Worm (Caenorhabditis elegans) whole organism, L2 larva: ENCODE results near the gene msrp-7.

Source experiments
- C34F6.9 ChIP-seq: fragments of 150-350 bp; optimal IDR thresholded peaks from 2 replicates; lab custom pipeline; 2014; ENCODE audit warnings: missing biosample characterization, missing genetic modification characterization
- F13H6.1 ChIP-seq: sonication (generic microtip); optimal IDR thresholded peaks from 2 replicates; lab custom pipeline; 2016; ENCODE audit warnings: missing genetic modification characterization, missing compliant biosample characterization
- Y55F3AM.14 ChIP-seq: fragments of 200-800 bp; sonication (Bioruptor generic); optimal IDR thresholded peaks from 2 replicates; lab custom pipeline; 2018; ENCODE audit warnings: mild to moderate bottlenecking, missing genetic modification characterization, missing compliant biosample characterization
- ZK546.5 ChIP-seq: sonication (generic microtip); optimal IDR thresholded peaks from 2 replicates; lab custom pipeline; 2017; ENCODE audit warnings: missing biosample characterization, missing genetic modification characterization
- alr-1 ChIP-seq: fragments of 150-350 bp; optimal IDR thresholded peaks from 2 replicates; lab custom pipeline; 2014; ENCODE audit warnings: missing biosample characterization, missing genetic modification characterization
- ama-1 ChIP-seq: fragments of 150-350 bp; optimal IDR thresholded peaks from 2 replicates; lab custom pipeline; 2018; ENCODE audit warnings: inconsistent platforms
- ceh-16 ChIP-seq: fragments of 150-350 bp; optimal IDR thresholded peaks from 2 replicates; lab custom pipeline; 2014; ENCODE audit warnings: missing biosample characterization, missing genetic modification characterization
- ceh-82 ChIP-seq: fragments of 150-350 bp; optimal IDR thresholded peaks from 2 replicates; lab custom pipeline; 2014; ENCODE audit warnings: missing biosample characterization, missing genetic modification characterization
- crh-2 ChIP-seq: sonication (generic microtip); optimal IDR thresholded peaks from 2 replicates; lab custom pipeline; 2017; ENCODE audit warnings: missing biosample characterization, missing genetic modification characterization
- egl-27 ChIP-seq: sonication (generic microtip); optimal IDR thresholded peaks from 3 replicates; lab custom pipeline; 2017; ENCODE audit warnings: missing biosample characterization, missing genetic modification reagents, missing genetic modification characterization
- elt-1 ChIP-seq: fragments of 150-350 bp; optimal IDR thresholded peaks from 2 replicates; lab custom pipeline; 2014; ENCODE audit warnings: missing biosample characterization, missing genetic modification characterization
- elt-3 ChIP-seq: sonication (generic microtip); optimal IDR thresholded peaks from 2 replicates; lab custom pipeline; 2017; ENCODE audit warnings: missing biosample characterization, missing genetic modification characterization
- fos-1 ChIP-seq: fragments of 150-350 bp; optimal IDR thresholded peaks from 2 replicates; lab custom pipeline; 2014; ENCODE audit warnings: missing biosample characterization, missing genetic modification characterization
- gmeb-1 ChIP-seq: fragments of 150-350 bp; optimal IDR thresholded peaks from 2 replicates; lab custom pipeline; 2014; ENCODE audit warnings: missing biosample characterization, missing genetic modification characterization
- lin-11 ChIP-seq: fragments of 150-350 bp; sonication (generic microtip); optimal IDR thresholded peaks from 2 replicates; lab custom pipeline; 2014; ENCODE audit warnings: missing biosample characterization, missing genetic modification characterization, inconsistent platforms, mixed read lengths
- lin-13 ChIP-seq: fragments of 150-350 bp; optimal IDR thresholded peaks from 2 replicates; lab custom pipeline; 2014; ENCODE audit warnings: missing biosample characterization, missing genetic modification reagents, missing genetic modification characterization
- lin-39 ChIP-seq: fragments of 150-350 bp; optimal IDR thresholded peaks from 2 replicates; lab custom pipeline; 2014; ENCODE audit warnings: missing biosample characterization, missing genetic modification reagents, missing genetic modification characterization
- lsy-2 ChIP-seq, 2 experiments: fragments of 150-350 bp in 1 of 2; sonication (generic microtip) in 1 of 2; optimal IDR thresholded peaks; 2 replicates each; lab custom pipeline; 2014 to 2017; ENCODE audit warnings: missing biosample characterization in 2 of 2, missing genetic modification characterization in 2 of 2
- mab-5 ChIP-seq: fragments of 150-350 bp; optimal IDR thresholded peaks from 2 replicates; lab custom pipeline; 2014; ENCODE audit warnings: missing biosample characterization, missing genetic modification characterization
- mbf-1 ChIP-seq: sonication (generic microtip); optimal IDR thresholded peaks from 2 replicates; lab custom pipeline; 2017; ENCODE audit warnings: missing biosample characterization, missing genetic modification characterization
- nhr-10 ChIP-seq: sonication (generic microtip); optimal IDR thresholded peaks from 2 replicates; lab custom pipeline; 2017; ENCODE audit warnings: missing biosample characterization, missing genetic modification characterization
- nhr-11 ChIP-seq: fragments of 150-350 bp; optimal IDR thresholded peaks from 2 replicates; lab custom pipeline; 2014; ENCODE audit warnings: missing biosample characterization, missing genetic modification characterization
- nhr-129 ChIP-seq: fragments of 150-350 bp; optimal IDR thresholded peaks from 2 replicates; lab custom pipeline; 2014; ENCODE audit warnings: missing biosample characterization, missing genetic modification characterization
- nhr-21 ChIP-seq: fragments of 150-350 bp; optimal IDR thresholded peaks from 2 replicates; lab custom pipeline; 2014; ENCODE audit warnings: missing biosample characterization, missing genetic modification characterization
- nhr-237 ChIP-seq: fragments of 150-350 bp; optimal IDR thresholded peaks from 2 replicates; lab custom pipeline; 2014; ENCODE audit warnings: missing biosample characterization, missing genetic modification characterization
- nhr-25 ChIP-seq: fragments of 150-350 bp; sonication (generic microtip); optimal IDR thresholded peaks from 3 replicates; lab custom pipeline; 2014; ENCODE audit warnings: missing biosample characterization, missing genetic modification characterization
- nhr-6 ChIP-seq: fragments of 150-350 bp; optimal IDR thresholded peaks from 2 replicates; lab custom pipeline; 2014; ENCODE audit warnings: missing biosample characterization, missing genetic modification characterization
- peb-1 ChIP-seq: fragments of 150-350 bp; optimal IDR thresholded peaks from 2 replicates; lab custom pipeline; 2014; ENCODE audit warnings: missing biosample characterization, missing genetic modification characterization
- sem-4 ChIP-seq: fragments of 150-350 bp; optimal IDR thresholded peaks from 2 replicates; lab custom pipeline; 2014; ENCODE audit warnings: missing biosample characterization, missing genetic modification reagents, missing genetic modification characterization
- skn-1 ChIP-seq: sonication (generic microtip); optimal IDR thresholded peaks from 2 replicates; lab custom pipeline; 2017; ENCODE audit warnings: missing biosample characterization, missing genetic modification characterization
- sma-3 ChIP-seq: sonication (generic microtip); optimal IDR thresholded peaks from 2 replicates; lab custom pipeline; 2016; ENCODE audit warnings: missing genetic modification reagents, missing genetic modification characterization, missing compliant biosample characterization
- sma-9 ChIP-seq, 2 experiments: fragments of 150-350 bp in 1 of 2; sonication (generic microtip) in 1 of 2; optimal IDR thresholded peaks; 2 replicates each; lab custom pipeline; 2014 to 2016; ENCODE audit warnings: missing genetic modification characterization in 2 of 2, mild to moderate bottlenecking in 1 of 2, missing biosample characterization in 1 of 2, missing compliant biosample characterization in 1 of 2, missing genetic modification reagents in 1 of 2, moderate library complexity in 1 of 2
- snpc-4 ChIP-seq: fragments of 150-350 bp; optimal IDR thresholded peaks from 2 replicates; lab custom pipeline; 2014; ENCODE audit warnings: missing biosample characterization, missing genetic modification characterization
- unc-39 ChIP-seq: fragments of 150-350 bp; optimal IDR thresholded peaks from 2 replicates; lab custom pipeline; 2014; ENCODE audit warnings: missing biosample characterization, missing genetic modification characterization
- unc-55 ChIP-seq: fragments of 150-350 bp; sonication (generic microtip); optimal IDR thresholded peaks from 3 replicates; lab custom pipeline; 2014; ENCODE audit warnings: missing biosample characterization, missing genetic modification reagents, missing genetic modification characterization
- zag-1 ChIP-seq: fragments of 150-350 bp; optimal IDR thresholded peaks from 2 replicates; lab custom pipeline; 2014; ENCODE audit warnings: missing biosample characterization, missing genetic modification characterization
- ztf-1 ChIP-seq: fragments of 200-800 bp; sonication (Bioruptor generic); conservative IDR thresholded peaks from 2 replicates; pipeline ENCODE4 v1.3.6; 2022; ENCODE audit warnings: missing genetic modification characterization, missing compliant biosample characterization
- ztf-4 ChIP-seq: fragments of 150-350 bp; optimal IDR thresholded peaks from 2 replicates; lab custom pipeline; 2014; ENCODE audit warnings: missing biosample characterization, missing genetic modification characterization

The msrp-7 gene

DNA sequence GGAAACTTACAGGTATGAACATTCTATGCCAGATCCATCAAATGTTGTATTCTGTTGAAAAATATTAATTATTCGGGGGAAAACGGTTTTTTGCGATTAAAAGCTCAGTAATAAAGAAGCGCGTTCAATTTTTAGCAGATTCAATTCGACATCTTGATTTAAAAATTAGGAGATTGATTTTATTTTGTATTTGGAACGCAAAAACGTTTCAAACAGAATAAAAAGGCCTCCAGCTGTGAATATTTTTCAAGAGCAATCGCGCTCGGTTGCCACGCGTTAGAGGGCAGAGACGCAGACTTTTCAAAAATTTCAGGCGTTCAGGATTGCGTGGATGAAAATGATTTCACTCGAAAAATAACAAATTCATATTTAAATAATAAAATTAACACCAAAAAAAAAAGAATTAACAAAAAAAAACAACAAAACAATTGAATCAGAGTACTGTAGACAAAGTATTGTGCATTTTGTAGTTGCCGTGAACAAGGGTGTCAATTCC lies 9.2 kb downstream of the msrp-7 start, which contains the start of gene R06F6.8:
TSS of gene R06F6.8 (minus strand) at position 51 of the 496 bp plus-strand sequence.
- peak; percentile 44 for TF ChIP-seq unc-55
- TF ChIP-seq ceh-82: no peak
- TF ChIP-seq lin-13 (GFP tag; lab: Kevin White, UChicago): peak; percentile 10
- no peak for TF ChIP-seq nhr-237 (tag; lab: Kevin White, UChicago)
- no peak for TF ChIP-seq ztf-1 (GFP tag; lab: Robert Waterston, UW)
- no peak for TF ChIP-seq lin-39
- no peak for TF ChIP-seq peb-1 (tag; lab: Kevin White, UChicago)
- no peak for TF ChIP-seq nhr-11 (tag; lab: Kevin White, UChicago)
- TF ChIP-seq nhr-10 (tag; lab: Kevin White, UChicago): no peak
- peak; percentile 47 for TF ChIP-seq C34F6.9 (tag; lab: Kevin White, UChicago)
- no peak for TF ChIP-seq sma-3 (GFP tag; lab: Kevin White, UChicago)
- no peak for TF ChIP-seq elt-1 (tag; lab: Kevin White, UChicago)
- no peak for TF ChIP-seq mbf-1 (tag; lab: Kevin White, UChicago)
- TF ChIP-seq alr-1 (tag; lab: Kevin White, UChicago): no peak
- no peak for TF ChIP-seq ceh-16 (tag; lab: Kevin White, UChicago)
- TF ChIP-seq ztf-4: no peak
- no peak for TF ChIP-seq zag-1 (tag; lab: Kevin White, UChicago)
- no peak for TF ChIP-seq elt-3
- no peak for TF ChIP-seq snpc-4 (tag; lab: Kevin White, UChicago)
- no peak for TF ChIP-seq skn-1 (tag; lab: Kevin White, UChicago)
- TF ChIP-seq nhr-6 (tag; lab: Kevin White, UChicago): no peak
- TF ChIP-seq unc-39 (tag; lab: Kevin White, UChicago): no peak
- TF ChIP-seq nhr-21 (tag; lab: Kevin White, UChicago): no peak
- TF ChIP-seq crh-2 (tag; lab: Kevin White, UChicago): peak; percentile 3
- no peak for TF ChIP-seq ama-1 (lab: Kevin White, UChicago)
- TF ChIP-seq nhr-25 (tag; lab: Kevin White, UChicago): no peak
- no peak for TF ChIP-seq sma-9 (GFP tag; optimal IDR thresholded peaks at IDR 0.05; lab: Kevin White, UChicago)
- TF ChIP-seq sma-9 (tag; optimal IDR thresholded peaks at IDR 0.05; lab: Kevin White, UChicago): no peak
- no peak for TF ChIP-seq lin-11 (tag; lab: Kevin White, UChicago)
- no peak for TF ChIP-seq F13H6.1 (tag; lab: Kevin White, UChicago)

DNA sequence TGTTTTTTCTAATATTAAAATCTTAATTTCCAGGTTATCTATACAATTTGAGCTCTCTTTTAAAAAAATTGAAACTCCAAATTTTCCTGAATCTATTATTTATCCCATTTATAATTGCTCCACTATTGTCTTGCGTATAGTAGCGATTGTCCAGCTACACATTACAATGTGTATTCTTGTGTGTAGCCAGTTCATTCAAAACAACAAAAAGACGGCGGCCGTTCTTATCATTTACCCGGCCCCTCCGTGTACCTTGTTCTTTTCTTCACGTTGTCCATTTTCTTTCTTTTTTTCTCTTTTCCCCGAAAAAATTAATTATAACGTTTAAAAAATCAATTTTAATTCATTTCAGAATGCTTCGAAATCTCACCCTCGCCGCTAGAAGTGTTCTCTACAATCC lies 9.9 kb downstream of the msrp-7 start, which contains the start of gene ech-4:
TSS of gene ech-4 (plus strand) at position 353 of the 400 bp plus-strand sequence.
- TF ChIP-seq skn-1 (tag; lab: Kevin White, UChicago) (no peak), elt-3 (no peak), nhr-237 (tag; lab: Kevin White, UChicago) (no peak), sem-4 (tag; lab: Kevin White, UChicago) (no peak), egl-27 (no peak), ZK546.5 (no peak), nhr-25 (tag; lab: Kevin White, UChicago) (no peak), lsy-2 (tag; optimal IDR thresholded peaks at IDR 0.05; lab: Kevin White, UChicago) (no peak)

ce11 chrII:10824046-10824445 lies 13.3 kb downstream of the msrp-7 start, which contains the start of the genes R06F6.12 and mix-1:
R06F6.12 (minus strand) TSS chrII:10824081.
mix-1 (plus strand) TSS chrII:10824246.
- TF ChIP-seq lsy-2 (tag; optimal IDR thresholded peaks at IDR 0.05; lab: Kevin White, UChicago) (peak; percentile 54 to 83), gmeb-1 (tag; lab: Kevin White, UChicago) (peak; percentile 83), unc-39 (tag; lab: Kevin White, UChicago) (no peak), C34F6.9 (tag; lab: Kevin White, UChicago) (peak; percentile 64), ceh-82 (no peak), mbf-1 (tag; lab: Kevin White, UChicago) (no peak), Y55F3AM.14 (GFP tag; lab: Kevin White, UChicago) (no peak), snpc-4 (tag; lab: Kevin White, UChicago) (no peak), crh-2 (tag; lab: Kevin White, UChicago) (peak; percentile 21), ztf-4 (peak; percentile 23), nhr-21 (tag; lab: Kevin White, UChicago) (peak; percentile 31), lin-11 (tag; lab: Kevin White, UChicago) (peak; percentile 36), mab-5 (no peak), sma-9 (GFP tag; optimal IDR thresholded peaks at IDR 0.05; lab: Kevin White, UChicago) (peak; percentile 41), sma-9 (tag; optimal IDR thresholded peaks at IDR 0.05; lab: Kevin White, UChicago) (no peak), fos-1 (tag; lab: Kevin White, UChicago) (no peak), ama-1 (lab: Kevin White, UChicago) (peak; percentile 30), ztf-1 (GFP tag; lab: Robert Waterston, UW) (no peak), unc-55 (peak; percentile 85), nhr-25 (tag; lab: Kevin White, UChicago) (peak; percentile 45), nhr-129 (tag; lab: Kevin White, UChicago) (peak; percentile 48), F13H6.1 (tag; lab: Kevin White, UChicago) (peak; percentile 20), elt-3 (no peak), sma-3 (GFP tag; lab: Kevin White, UChicago) (peak; percentile 29), lin-13 (GFP tag; lab: Kevin White, UChicago) (peak; percentile 30)
- TF ChIP-seq, all 48 proteins: peak for 15
